Worm (Caenorhabditis elegans): Measurements from ENCODE around the gene lipl-6.

- TF ChIP-seq egl-27 (tag; optimal IDR thresholded peaks at IDR 0.05), result no peak
- TF ChIP-seq nhr-77 (tag; optimal IDR thresholded peaks at IDR 0.05), result no peak
- no peak for TF ChIP-seq F44E2.7 (GFP tag; IDR thresholded peaks at IDR 0.05)
- TF ChIP-seq unc-39 (tag; optimal IDR thresholded peaks at IDR 0.05), result no peak
Observed at ce11 chrV:6882452-6882939, 51.6 kb downstream of the lipl-6 start.
